Fruit fly (Drosophila melanogaster): ENCODE data around the gene shakB.

- TF ChIP-seq CG17806 (tag; optimal IDR thresholded peaks at IDR 0.05) (no peak), CG9948 (tag; optimal IDR thresholded peaks at IDR 0.05) (no peak), CG13204 (GFP tag; optimal IDR thresholded peaks at IDR 0.05) (no peak), CG14655 (GFP tag; optimal IDR thresholded peaks at IDR 0.05) (no peak), CG32121 (GFP tag; IDR thresholded peaks at IDR 0.05) (no peak), Snoo (tag; optimal IDR thresholded peaks at IDR 0.05) (no peak), EcR (GFP tag; optimal IDR thresholded peaks at IDR 0.05) (no peak), CG8301 (tag; optimal IDR thresholded peaks at IDR 0.05) (no peak), rn (GFP tag; IDR thresholded peaks at IDR 0.05) (no peak), CG34367 (tag; optimal IDR thresholded peaks at IDR 0.05) (no peak), CG10348 (GFP tag; IDR thresholded peaks at IDR 0.05) (no peak)
These were observed 44.3 kb downstream of the shakB start, which contains the start of gene I-3 for dm6 chrX:20882526-20882925.

Data from whole organism, pupa.